Worm (Caenorhabditis elegans) whole organism, L4 larva: ENCODE measurements around the gene C01G12.5.

Experiments used
- F10B5.3 ChIP-seq: sonication (generic microtip); optimal IDR thresholded peaks from 2 replicates; lab custom pipeline; 2016; ENCODE audit warnings: mild to moderate bottlenecking, missing genetic modification characterization, missing compliant biosample characterization
- F26F4.8 ChIP-seq: fragments of 200-800 bp; sonication (Bioruptor generic); conservative IDR thresholded peaks from 2 replicates; pipeline ENCODE4 v1.3.6; 2022; ENCODE audit warnings: missing genetic modification characterization, missing compliant biosample characterization
- F37D6.2 ChIP-seq: sonication (generic microtip); optimal IDR thresholded peaks from 2 replicates; lab custom pipeline; 2016; ENCODE audit warnings: mild to moderate bottlenecking, missing genetic modification characterization, missing compliant biosample characterization
- R02D3.7 ChIP-seq: fragments of 150-350 bp; sonication (generic microtip); optimal IDR thresholded peaks from 3 replicates; lab custom pipeline; 2014; ENCODE audit warnings: missing biosample characterization, missing genetic modification characterization
- T20F7.1 ChIP-seq: fragments of 200-800 bp; sonication (Bioruptor generic); optimal IDR thresholded peaks from 2 replicates; lab custom pipeline; 2018; ENCODE audit warnings: mild to moderate bottlenecking, missing genetic modification characterization, missing compliant biosample characterization
- Y105C5A.15 ChIP-seq: fragments of 200-800 bp; sonication (Bioruptor generic); IDR thresholded peaks from 2 replicates; pipeline ENCODE4 v1.3.6; 2022; ENCODE audit warnings: missing genetic modification characterization, missing compliant biosample characterization
- Y5F2A.4 ChIP-seq: fragments of 200-800 bp; sonication (Bioruptor generic); optimal IDR thresholded peaks from 2 replicates; lab custom pipeline; 2018; ENCODE audit warnings: mild to moderate bottlenecking, missing genetic modification characterization, missing compliant biosample characterization
- Y75B8A.6 ChIP-seq: fragments of 200-800 bp; sonication (Bioruptor generic); IDR thresholded peaks from 2 replicates; pipeline ENCODE4 v1.3.6; 2022; ENCODE audit warnings: missing genetic modification reagents, missing genetic modification characterization, missing compliant biosample characterization
- ZK337.2 ChIP-seq: fragments of 200-800 bp; sonication (Bioruptor generic); IDR thresholded peaks from 2 replicates; pipeline ENCODE4 v1.3.6; 2022; ENCODE audit warnings: missing genetic modification reagents, missing genetic modification characterization, missing compliant biosample characterization
- arid-1 ChIP-seq: fragments of 200-800 bp; sonication (Bioruptor generic); conservative IDR thresholded peaks from 2 replicates; pipeline ENCODE4 v1.3.6; 2022; ENCODE audit warnings: missing genetic modification reagents, missing genetic modification characterization, missing compliant biosample characterization
- attf-4 ChIP-seq: sonication (generic microtip); optimal IDR thresholded peaks from 3 replicates; lab custom pipeline; 2017; ENCODE audit warnings: missing biosample characterization, missing genetic modification characterization
- ceh-28 ChIP-seq: fragments of 150-350 bp; optimal IDR thresholded peaks from 2 replicates; lab custom pipeline; 2014; ENCODE audit warnings: missing biosample characterization, missing genetic modification reagents, missing genetic modification characterization
- ceh-44 ChIP-seq: fragments of 200-800 bp; sonication (Bioruptor generic); IDR thresholded peaks from 2 replicates; pipeline ENCODE4 v1.3.6; 2022; ENCODE audit warnings: missing genetic modification reagents, missing genetic modification characterization, missing compliant biosample characterization
- cey-2 ChIP-seq: sonication (generic microtip); optimal IDR thresholded peaks from 3 replicates; lab custom pipeline; 2017; ENCODE audit warnings: missing genetic modification characterization, mild to moderate bottlenecking, missing compliant biosample characterization, antibody characterized with exemption, borderline replicate concordance; ENCODE audit not compliant: insufficient read depth
- daf-12 ChIP-seq: fragments of 150-350 bp; optimal IDR thresholded peaks from 2 replicates; lab custom pipeline; 2014; ENCODE audit warnings: missing biosample characterization, missing genetic modification reagents, missing genetic modification characterization
- daf-16 ChIP-seq, 3 experiments: sonication (generic microtip); optimal IDR thresholded peaks; 2 replicates each; lab custom pipeline; 2016 to 2017; ENCODE audit warnings: missing genetic modification characterization in 3 of 3, missing genetic modification reagents in 3 of 3, mild to moderate bottlenecking in 2 of 3, missing compliant biosample characterization in 2 of 3, missing biosample characterization in 1 of 3, moderate library complexity in 1 of 3
- daf-19 ChIP-seq: fragments of 200-800 bp; sonication (Bioruptor generic); conservative IDR thresholded peaks from 2 replicates; pipeline ENCODE4 v1.3.6; 2022; ENCODE audit warnings: missing genetic modification characterization, missing compliant biosample characterization
- dmd-8 ChIP-seq: fragments of 200-800 bp; sonication (Bioruptor generic); IDR thresholded peaks from 2 replicates; pipeline ENCODE4 v1.3.6; 2022; ENCODE audit warnings: missing genetic modification characterization, missing compliant biosample characterization
- egl-43 ChIP-seq: fragments of 200-800 bp; sonication (Bioruptor generic); IDR thresholded peaks from 2 replicates; pipeline ENCODE4 v1.3.6; 2022; ENCODE audit warnings: missing genetic modification reagents, missing genetic modification characterization, missing compliant biosample characterization
- fos-1 ChIP-seq: fragments of 150-350 bp; optimal IDR thresholded peaks from 2 replicates; lab custom pipeline; 2014; ENCODE audit warnings: missing biosample characterization, missing genetic modification characterization
- hmg-1.1 ChIP-seq: fragments of 200-800 bp; sonication (Bioruptor generic); IDR thresholded peaks from 2 replicates; pipeline ENCODE4 v1.3.6; 2022; ENCODE audit warnings: missing genetic modification reagents, missing genetic modification characterization, missing compliant biosample characterization
- lim-7 ChIP-seq: fragments of 200-800 bp; sonication (Bioruptor generic); IDR thresholded peaks from 2 replicates; pipeline ENCODE4 v1.3.6; 2022; ENCODE audit warnings: missing genetic modification characterization, missing compliant biosample characterization
- lin-15B ChIP-seq: fragments of 150-350 bp; sonication (generic microtip); optimal IDR thresholded peaks from 3 replicates; lab custom pipeline; 2014; ENCODE audit warnings: missing biosample characterization, missing genetic modification characterization
- lin-29 ChIP-seq: fragments of 200-800 bp; sonication (Bioruptor generic); IDR thresholded peaks from 2 replicates; pipeline ENCODE4 v1.3.6; 2022; ENCODE audit warnings: missing genetic modification reagents, missing genetic modification characterization, missing compliant biosample characterization
- lin-39 ChIP-seq: fragments of 150-350 bp; optimal IDR thresholded peaks from 2 replicates; lab custom pipeline; 2014; ENCODE audit warnings: missing biosample characterization, missing genetic modification reagents, missing genetic modification characterization
- madf-5 ChIP-seq, 2 experiments: fragments of 200-800 bp; sonication (Bioruptor generic); IDR thresholded peaks; 2 replicates each; pipeline ENCODE4 v1.3.6; 2022; ENCODE audit warnings: missing compliant biosample characterization in 2 of 2, missing genetic modification characterization in 2 of 2
- mdl-1 ChIP-seq, 2 experiments: fragments of 150-350 bp in 1 of 2; sonication (generic microtip) in 1 of 2; optimal IDR thresholded peaks; 2 replicates each; lab custom pipeline; 2014 to 2017; ENCODE audit warnings: missing biosample characterization in 2 of 2, missing genetic modification characterization in 2 of 2
- mdt-29 ChIP-seq: fragments of 200-800 bp; sonication (Bioruptor generic); IDR thresholded peaks from 2 replicates; pipeline ENCODE4 v1.3.6; 2022; ENCODE audit warnings: missing genetic modification reagents, missing genetic modification characterization, missing compliant biosample characterization
- mes-2 ChIP-seq: sonication (generic microtip); optimal IDR thresholded peaks from 2 replicates; lab custom pipeline; 2016; ENCODE audit warnings: missing genotype, mild to moderate bottlenecking, missing genetic modification characterization, missing compliant biosample characterization; ENCODE audit not compliant: poor library complexity, severe bottlenecking
- nhr-10 ChIP-seq: fragments of 150-350 bp; optimal IDR thresholded peaks from 2 replicates; lab custom pipeline; 2014; ENCODE audit warnings: missing biosample characterization, missing genetic modification characterization
- nhr-11 ChIP-seq: fragments of 150-350 bp; optimal IDR thresholded peaks from 2 replicates; lab custom pipeline; 2014; ENCODE audit warnings: missing biosample characterization, missing genetic modification characterization
- nhr-237 ChIP-seq: sonication (generic microtip); optimal IDR thresholded peaks from 2 replicates; lab custom pipeline; 2017; ENCODE audit warnings: missing biosample characterization, missing genetic modification characterization
- nhr-41 ChIP-seq: fragments of 200-800 bp; sonication (Bioruptor generic); IDR thresholded peaks from 2 replicates; pipeline ENCODE4 v1.3.6; 2022; ENCODE audit warnings: missing genetic modification reagents, missing genetic modification characterization, missing compliant biosample characterization
- nhr-48 ChIP-seq: sonication (generic microtip); optimal IDR thresholded peaks from 2 replicates; lab custom pipeline; 2016; ENCODE audit warnings: mild to moderate bottlenecking, missing genetic modification characterization, missing compliant biosample characterization
- nhr-6 ChIP-seq: fragments of 150-350 bp; optimal IDR thresholded peaks from 2 replicates; lab custom pipeline; 2014; ENCODE audit warnings: missing biosample characterization, missing genetic modification characterization
- pha-4 ChIP-seq, 2 experiments: fragments of 150-350 bp in 1 of 2; fragments of 200-800 bp in 1 of 2; sonication (Bioruptor generic) in 1 of 2; IDR thresholded peaks in 1 of 2; optimal IDR thresholded peaks in 1 of 2; 2 replicates each; pipeline versions ENCODE4 v1.3.6 to Lab custom; 2014 to 2022; ENCODE audit warnings: missing genetic modification characterization in 2 of 2, missing genetic modification reagents in 2 of 2, missing biosample characterization in 1 of 2, missing compliant biosample characterization in 1 of 2
- sdz-12 ChIP-seq: fragments of 200-800 bp; sonication (Bioruptor generic); optimal IDR thresholded peaks from 2 replicates; lab custom pipeline; 2018; ENCODE audit warnings: mild to moderate bottlenecking, missing genetic modification characterization, missing compliant biosample characterization
- set-16 ChIP-seq: fragments of 200-800 bp; sonication (Bioruptor generic); IDR thresholded peaks from 2 replicates; pipeline ENCODE4 v1.3.6; 2022; ENCODE audit warnings: missing genetic modification reagents, missing genetic modification characterization, missing compliant biosample characterization
- snpc-1.2 ChIP-seq: fragments of 200-800 bp; sonication (Bioruptor generic); IDR thresholded peaks from 2 replicates; pipeline ENCODE4 v1.3.6; 2022; ENCODE audit warnings: missing genetic modification reagents, missing genetic modification characterization, missing compliant biosample characterization
- snpc-4 ChIP-seq: fragments of 150-350 bp; optimal IDR thresholded peaks from 2 replicates; lab custom pipeline; 2014; ENCODE audit warnings: missing biosample characterization, missing genetic modification characterization
- unc-130 ChIP-seq: sonication (generic microtip); optimal IDR thresholded peaks from 2 replicates; lab custom pipeline; 2016; ENCODE audit warnings: missing genetic modification reagents, missing genetic modification characterization, missing compliant biosample characterization
- unc-62 ChIP-seq, 3 experiments: fragments of 150-350 bp in 1 of 3; sonication (generic microtip); optimal IDR thresholded peaks in 2 of 3; peaks in 1 of 3; 1 replicate in 1 of 3; 2 replicates in 2 of 3; lab custom pipeline; 2014 to 2017; ENCODE audit warnings: missing biosample characterization in 3 of 3, missing genetic modification characterization in 3 of 3, missing genetic modification reagents in 3 of 3, missing genotype in 1 of 3
- vab-7 ChIP-seq: fragments of 200-800 bp; sonication (Bioruptor generic); IDR thresholded peaks from 2 replicates; pipeline ENCODE4 v1.3.6; 2022; ENCODE audit warnings: missing genetic modification reagents, missing genetic modification characterization, missing compliant biosample characterization
- zfp-2 ChIP-seq: sonication (generic microtip); optimal IDR thresholded peaks from 2 replicates; lab custom pipeline; 2016; ENCODE audit warnings: mild to moderate bottlenecking, missing genetic modification characterization, missing compliant biosample characterization
- zfp-3 ChIP-seq: fragments of 200-800 bp; sonication (Bioruptor generic); conservative IDR thresholded peaks from 2 replicates; pipeline ENCODE4 v1.3.6; 2022; ENCODE audit warnings: missing genetic modification reagents, missing genetic modification characterization, missing compliant biosample characterization
- zip-11 ChIP-seq: fragments of 200-800 bp; sonication (Bioruptor generic); IDR thresholded peaks from 2 replicates; pipeline ENCODE4 v1.3.6; 2022; ENCODE audit warnings: missing genetic modification characterization, missing compliant biosample characterization
- ztf-11 ChIP-seq: fragments of 150-350 bp; optimal IDR thresholded peaks from 2 replicates; lab custom pipeline; 2014; ENCODE audit warnings: missing biosample characterization, missing genetic modification characterization

Gene C01G12.5

ce11 chrII:14600852-14601313, 13.6 kb upstream of the C01G12.5 start, which contains the start of gene tps-2 (continued):
- TF ChIP-seq F37D6.2 (no peak), F10B5.3 (tag; lab: Kevin White, UChicago) (no peak), Y75B8A.6 (GFP tag; lab: Robert Waterston, UW) (peak; percentile 5; the same call in 1 of the 2 replicates), madf-5 (GFP tag; IDR thresholded peaks at IDR 0.05; lab: Robert Waterston, UW) (no peak), mes-2 (no peak), dmd-8 (GFP tag; lab: Robert Waterston, UW) (no peak)

- TF ChIP-seq lin-29 (GFP tag; lab: Robert Waterston, UW), result no peak
- no peak for TF ChIP-seq nhr-237 (tag; lab: Kevin White, UChicago)
- no peak for TF ChIP-seq ceh-44 (GFP tag; lab: Robert Waterston, UW)
- TF ChIP-seq lim-7, result no peak
- TF ChIP-seq nhr-48, result no peak
- no peak for TF ChIP-seq Y5F2A.4 (GFP tag; lab: Kevin White, UChicago)
- TF ChIP-seq mes-2, result peak; percentile 22
- no peak for TF ChIP-seq unc-130 (GFP tag; lab: Kevin White, UChicago)
- no peak for TF ChIP-seq F26F4.8 (GFP tag; lab: Robert Waterston, UW)
- TF ChIP-seq mdl-1 (tag; optimal IDR thresholded peaks at IDR 0.05; lab: Kevin White, UChicago), result peak in 1 of 2 experiments; percentile 66
- TF ChIP-seq snpc-1.2 (GFP tag; lab: Robert Waterston, UW), result no peak
- no peak for TF ChIP-seq pha-4 (GFP tag; IDR thresholded peaks at IDR 0.05; lab: Robert Waterston, UW)
- TF ChIP-seq pha-4 (tag; optimal IDR thresholded peaks at IDR 0.05; lab: Kevin White, UChicago), result no peak
- TF ChIP-seq daf-16 (GFP tag; optimal IDR thresholded peaks at IDR 0.05; lab: Kevin White, UChicago), result no peak
- TF ChIP-seq daf-16 (tag; optimal IDR thresholded peaks at IDR 0.05; lab: Kevin White, UChicago), result peak; percentile 71
- TF ChIP-seq cey-2 (tag; lab: Kevin White, UChicago), result no peak
- TF ChIP-seq daf-12 (tag; lab: Kevin White, UChicago), result no peak
- no peak for TF ChIP-seq attf-4
- no peak for TF ChIP-seq mdt-29
- TF ChIP-seq hmg-1.1, result no peak
- no peak for TF ChIP-seq T20F7.1
- TF ChIP-seq zfp-2 (tag; lab: Kevin White, UChicago), result no peak
- TF ChIP-seq nhr-10 (tag; lab: Kevin White, UChicago), result no peak
- TF ChIP-seq nhr-11 (tag; lab: Kevin White, UChicago), result no peak
- TF ChIP-seq zfp-3 (GFP tag; lab: Robert Waterston, UW), result peak; percentile 74
- TF ChIP-seq lin-15B (tag; lab: Kevin White, UChicago), result no peak
- TF ChIP-seq ceh-28 (tag; lab: Kevin White, UChicago), result no peak
- no peak for TF ChIP-seq vab-7 (GFP tag; lab: Robert Waterston, UW)
- 0 out of 2 replicates have a peak, but pooled peaks have one; percentile 30 for TF ChIP-seq zip-11 (GFP tag; lab: Robert Waterston, UW)
- no peak for TF ChIP-seq fos-1
- no peak for TF ChIP-seq snpc-4 (tag; lab: Kevin White, UChicago)
- no peak for TF ChIP-seq lin-39 (tag; lab: Kevin White, UChicago)
- TF ChIP-seq nhr-6 (tag; lab: Kevin White, UChicago), result peak; percentile 1
- no peak for TF ChIP-seq egl-43 (GFP tag; lab: Robert Waterston, UW)
- no peak for TF ChIP-seq Y105C5A.15 (GFP tag; lab: Robert Waterston, UW)
- no peak for TF ChIP-seq daf-19
- no peak for TF ChIP-seq ZK337.2 (GFP tag; lab: Robert Waterston, UW)
- TF ChIP-seq unc-62 (GFP tag; optimal IDR thresholded peaks at IDR 0.05 in 1 of 2; lab: Kevin White, UChicago), result no peak
- TF ChIP-seq unc-62 (tag; optimal IDR thresholded peaks at IDR 0.05; lab: Kevin White, UChicago), result no peak
- TF ChIP-seq set-16 (GFP tag; lab: Robert Waterston, UW), result no peak
- no peak for TF ChIP-seq R02D3.7 (tag; lab: Kevin White, UChicago)
- no peak for TF ChIP-seq nhr-41
- TF ChIP-seq sdz-12 (GFP tag; lab: Kevin White, UChicago), result no peak
- no peak for TF ChIP-seq arid-1 (GFP tag; lab: Robert Waterston, UW)
- no peak for TF ChIP-seq ztf-11
These were observed 12.8 kb upstream of the C01G12.5 start for ce11 chrII:14599933-14600630.
